Worm (Caenorhabditis elegans): ENCODE measurements around the gene jmjd-1.2.
A peak's percentile ranks its signal among the peaks of the same experiment; 100 is the strongest.

Gene jmjd-1.2

DNA sequence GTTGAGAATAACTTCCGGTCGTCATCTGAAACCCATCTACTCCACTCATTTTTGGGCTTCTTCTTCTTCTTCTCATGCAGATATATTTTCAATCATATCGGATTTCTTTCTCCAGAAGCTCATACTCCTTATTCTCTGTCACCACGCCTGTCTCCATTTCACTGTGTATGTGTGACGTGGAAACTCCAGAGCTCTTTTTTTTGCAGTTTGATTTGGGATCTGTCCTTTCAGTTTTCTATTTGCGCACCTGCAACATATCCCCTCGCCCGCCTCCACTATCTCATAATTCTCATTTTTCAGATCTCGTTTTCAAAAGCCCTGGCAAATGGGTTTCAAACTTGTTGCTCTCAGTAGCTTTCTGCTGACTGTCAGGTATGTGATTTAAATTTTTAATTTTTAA lies 17.9 kb downstream of the jmjd-1.2 start, which contains the start of gene kin-36:
Gene kin-36 (plus strand): TSS at position 301 of the 400 bp plus-strand sequence.
- TF ChIP-seq hif-1 (tag; optimal IDR thresholded peaks at IDR 0.05), result no peak
- TF ChIP-seq pqm-1 (tag; optimal IDR thresholded peaks at IDR 0.05), result no peak

DNA sequence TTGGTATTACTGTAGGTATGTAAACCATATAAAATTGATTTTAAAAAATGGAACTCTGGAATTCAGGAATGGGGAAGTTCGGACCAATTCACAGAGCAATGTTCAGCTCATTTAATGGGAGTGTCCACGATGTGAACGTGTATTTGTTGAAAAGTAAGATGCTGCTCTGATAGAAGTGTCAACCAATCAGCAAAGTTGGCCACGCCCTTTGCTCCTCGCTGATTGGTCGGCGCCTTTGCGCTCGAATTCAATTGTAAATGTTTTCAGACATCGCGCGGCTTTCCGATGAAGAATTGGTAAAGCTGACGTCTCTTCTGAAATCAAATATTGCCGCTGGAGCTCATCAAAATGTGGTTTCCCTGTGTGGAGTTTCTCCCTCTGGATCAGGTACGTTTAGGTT lies 22.4 kb downstream of the jmjd-1.2 start:
- TF ChIP-seq mxl-2 (GFP tag; conservative IDR thresholded peaks at IDR 0.05) (no peak), nhr-10 (tag; optimal IDR thresholded peaks at IDR 0.05) (no peak), T20F7.1 (GFP tag; optimal IDR thresholded peaks at IDR 0.05) (no peak), nhr-48 (tag; optimal IDR thresholded peaks at IDR 0.05) (no peak), skn-1 (tag; optimal IDR thresholded peaks at IDR 0.05) (no peak), lin-15B (tag; optimal IDR thresholded peaks at IDR 0.05) (no peak)

DNA sequence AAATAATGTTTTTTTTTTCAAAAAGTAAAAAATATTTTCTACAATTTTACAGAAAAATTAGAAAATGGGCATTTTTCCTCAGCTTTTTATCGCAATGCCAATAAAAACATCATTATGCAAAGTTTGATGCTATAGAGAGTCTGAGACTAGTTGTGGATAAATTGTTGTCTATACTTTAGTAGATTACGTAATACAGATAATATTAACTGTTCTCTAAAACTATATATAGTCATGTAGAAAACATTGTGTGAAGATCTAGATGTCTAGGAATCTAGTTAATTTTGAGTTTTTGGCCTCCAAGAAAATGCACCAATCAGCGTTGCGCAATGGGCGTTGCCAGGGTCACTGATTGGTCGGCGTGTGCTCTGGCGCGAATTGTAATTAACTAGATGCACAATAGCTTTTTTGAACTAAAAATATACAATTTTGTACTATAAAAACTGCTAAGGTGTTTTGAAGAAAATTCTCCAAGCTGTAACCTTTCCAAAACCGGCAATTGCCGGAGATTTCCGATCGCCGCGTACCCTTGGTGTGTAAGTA lies 25.6 kb downstream of the jmjd-1.2 start:
- TF ChIP-seq unc-62 (GFP tag; optimal IDR thresholded peaks at IDR 0.05 in 1 of 2) (peak in 1 of 2 experiments; percentile 65), unc-62 (tag; optimal IDR thresholded peaks at IDR 0.05) (no peak), ama-1 (optimal IDR thresholded peaks at IDR 0.05) (no peak)

DNA sequence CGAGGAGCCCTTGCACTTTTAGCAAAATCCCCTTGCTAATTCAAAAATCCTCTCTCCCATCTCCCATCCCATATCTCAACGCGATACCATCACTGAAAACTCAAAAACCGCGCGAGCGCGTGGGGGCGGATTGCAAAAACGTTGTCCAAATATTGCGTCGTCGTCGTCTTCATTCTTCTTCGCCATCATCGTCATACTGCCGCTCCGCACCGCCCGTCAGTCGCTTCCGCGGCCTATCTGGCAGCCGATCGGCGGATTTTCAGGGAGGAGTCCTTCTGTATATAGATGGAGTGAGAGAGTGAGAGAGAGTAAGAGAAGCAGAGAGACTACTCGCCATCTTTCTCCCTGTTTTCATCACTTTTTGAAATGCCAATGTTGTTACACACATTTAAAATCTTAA lies 26.1 kb downstream of the jmjd-1.2 start:
- TF ChIP-seq tra-1 (GFP tag; IDR thresholded peaks at IDR 0.05), result no peak
- TF ChIP-seq fkh-10 (GFP tag; optimal IDR thresholded peaks at IDR 0.05), result no peak
- TF ChIP-seq set-16 (GFP tag; IDR thresholded peaks at IDR 0.05), result peak; percentile 56; the same call in 1 of the 2 replicates
- no peak for TF ChIP-seq lin-38 (GFP tag; IDR thresholded peaks at IDR 0.05)
- TF ChIP-seq mep-1 (tag; optimal IDR thresholded peaks at IDR 0.05), result no peak
- TF ChIP-seq ztf-11 (tag; optimal IDR thresholded peaks at IDR 0.05), result no peak
- TF ChIP-seq aha-1 (tag), result peak; percentile 69
- TF ChIP-seq lin-13 (GFP tag; optimal IDR thresholded peaks at IDR 0.05), result no peak

DNA sequence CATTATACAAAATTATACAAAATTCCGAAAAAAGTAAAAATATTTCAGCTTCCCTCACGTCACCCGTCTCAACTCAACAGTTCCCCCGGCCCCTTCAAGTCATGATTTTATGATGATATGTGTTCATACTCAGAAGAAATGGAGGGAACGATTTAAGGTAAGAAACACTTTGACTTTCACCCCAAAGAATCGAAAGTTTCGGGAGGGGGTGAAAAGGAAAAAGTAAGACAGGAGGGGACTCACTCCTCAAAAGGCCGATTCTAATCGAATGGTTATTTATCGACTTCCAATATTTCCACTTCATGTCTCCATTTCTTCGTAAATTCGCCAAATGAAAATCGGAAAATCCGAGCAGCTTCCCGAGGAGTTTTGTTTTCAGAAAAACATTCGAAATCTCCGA lies 27.4 kb downstream of the jmjd-1.2 start, which contains the start of gene bus-4:
Gene bus-4 (plus strand): TSS at position 49 of the 400 bp plus-strand sequence.
- TF ChIP-seq hmg-1.1 (GFP tag; IDR thresholded peaks at IDR 0.05) (no peak), skn-1 (tag; optimal IDR thresholded peaks at IDR 0.05) (no peak), T26A8.4 (GFP tag; IDR thresholded peaks at IDR 0.05) (no peak), zfp-3 (GFP tag; conservative IDR thresholded peaks at IDR 0.05) (no peak), lir-3 (tag; optimal IDR thresholded peaks at IDR 0.05) (no peak), dmd-6 (GFP tag; IDR thresholded peaks at IDR 0.05) (no peak), egl-43 (GFP tag; IDR thresholded peaks at IDR 0.05) (no peak), ztf-7 (tag; optimal IDR thresholded peaks at IDR 0.05) (no peak), mes-2 (tag; optimal IDR thresholded peaks at IDR 0.05; ENCODE audit: poor library complexity, severe bottlenecking) (no peak), lin-38 (GFP tag; IDR thresholded peaks at IDR 0.05) (no peak), F10B5.3 (tag; optimal IDR thresholded peaks at IDR 0.05) (no peak), F37D6.2 (tag; optimal IDR thresholded peaks at IDR 0.05) (no peak), nhr-111 (GFP tag; optimal IDR thresholded peaks at IDR 0.05) (no peak), attf-4 (tag; optimal IDR thresholded peaks at IDR 0.05) (no peak)

DNA sequence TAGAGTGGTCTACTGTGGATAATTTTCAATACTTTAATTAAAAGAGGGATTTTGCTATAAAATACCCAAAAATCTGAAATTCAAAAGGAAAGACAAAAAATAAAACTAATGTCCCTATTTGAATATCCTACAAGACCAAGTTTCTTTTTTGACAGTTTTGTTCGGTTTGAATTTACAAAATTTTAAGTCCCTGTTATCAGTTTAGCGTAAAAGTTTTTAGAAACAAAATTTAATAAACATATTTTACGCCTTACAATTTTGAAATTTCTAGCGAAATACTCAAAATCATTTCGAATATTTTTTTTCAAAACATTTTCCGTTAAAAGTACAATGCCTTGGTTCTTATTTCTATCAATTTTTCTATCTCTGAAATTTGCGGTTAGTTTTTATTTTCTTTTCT lies 31.7 kb downstream of the jmjd-1.2 start, which contains the start of gene spe-51:
Gene spe-51 (plus strand): TSS at position 301 of the 400 bp plus-strand sequence.
- TF ChIP-seq gei-8 (GFP tag; optimal IDR thresholded peaks at IDR 0.05), result no peak
- no peak for TF ChIP-seq dpl-1 (GFP tag; optimal IDR thresholded peaks at IDR 0.05)
- no peak for TF ChIP-seq spr-3 (GFP tag; optimal IDR thresholded peaks at IDR 0.05)
- no peak for TF ChIP-seq mep-1 (tag; optimal IDR thresholded peaks at IDR 0.05)
- no peak for TF ChIP-seq aha-1 (tag)
- no peak for TF ChIP-seq nhr-77 (tag; optimal IDR thresholded peaks at IDR 0.05)
- no peak for TF ChIP-seq F26F4.8 (GFP tag; conservative IDR thresholded peaks at IDR 0.05)
- TF ChIP-seq hif-1 (tag; optimal IDR thresholded peaks at IDR 0.05), result no peak

Data from whole organism, L4 larva.